Worm (Caenorhabditis elegans) whole organism, L3 larva: ENCODE results near the gene F32D8.1.

Experiments used
- ama-1 ChIP-seq: fragments of 150-350 bp; optimal IDR thresholded peaks from 2 replicates; lab custom pipeline; 2018
- ceh-16 ChIP-seq: sonication (generic microtip); optimal IDR thresholded peaks from 2 replicates; lab custom pipeline; 2017; ENCODE audit warnings: missing biosample characterization, missing genetic modification characterization
- lin-39 ChIP-seq: fragments of 150-350 bp; optimal IDR thresholded peaks from 2 replicates; lab custom pipeline; 2018; ENCODE audit warnings: missing biosample characterization, missing genetic modification reagents, missing genetic modification characterization
- pha-4 ChIP-seq: fragments of 150-350 bp; optimal IDR thresholded peaks from 2 replicates; lab custom pipeline; 2014; ENCODE audit warnings: missing biosample characterization, missing genetic modification reagents, missing genetic modification characterization

- TF ChIP-seq pha-4 (tag; lab: Kevin White, UChicago) (peak; percentile 51), lin-39 (tag; lab: Kevin White, UChicago) (no peak), ama-1 (lab: Kevin White, UChicago) (no peak), ceh-16 (tag; lab: Kevin White, UChicago) (no peak)
These were observed 18.9 kb upstream of the F32D8.1 start for ce11 chrV:10861611-10862262.
